Worm (Caenorhabditis elegans): ENCODE data around the gene rfip-1.

Gene rfip-1

ce11 chrII:5918149-5918697 is 33.9 kb downstream of the rfip-1 start, which contains the start of gene ptp-2 (continued):
- TF ChIP-seq dpl-1 (GFP tag; optimal IDR thresholded peaks at IDR 0.05) (peak; percentile 16 to 62 (median 41)), fkh-8 (tag; optimal IDR thresholded peaks at IDR 0.05) (no peak), sptf-1 (tag; optimal IDR thresholded peaks at IDR 0.05) (no peak), lin-13 (GFP tag; optimal IDR thresholded peaks at IDR 0.05) (no peak), nhr-11 (tag; optimal IDR thresholded peaks at IDR 0.05) (no peak), C04F5.9 (tag; optimal IDR thresholded peaks at IDR 0.05) (no peak), nhr-20 (tag; optimal IDR thresholded peaks at IDR 0.05) (peak; percentile 61), dsc-1 (tag; optimal IDR thresholded peaks at IDR 0.05) (no peak), egl-13 (tag; optimal IDR thresholded peaks at IDR 0.05) (peak; percentile 12), skn-1 (tag; optimal IDR thresholded peaks at IDR 0.05) (peak; percentile 31), zip-4 (GFP tag; optimal IDR thresholded peaks at IDR 0.05) (no peak), nhr-84 (tag; optimal IDR thresholded peaks at IDR 0.05) (no peak), xbp-1 (tag; optimal IDR thresholded peaks at IDR 0.05) (peak; percentile 22), snpc-4 (tag; optimal IDR thresholded peaks at IDR 0.05) (no peak), egl-27 (tag; optimal IDR thresholded peaks at IDR 0.05) (no peak), ceh-82 (tag; optimal IDR thresholded peaks at IDR 0.05) (peak in 1 of 3 experiments; percentile 24)

ce11 chrII:5921620-5922019 is 37.3 kb downstream of the rfip-1 start, which contains the start of gene vrk-1:
vrk-1 (plus strand) TSS chrII:5921967.
- TF ChIP-seq efl-1 (optimal IDR thresholded peaks at IDR 0.05) (peak in 1 of 2 experiments; percentile 9), efl-1 (GFP tag; optimal IDR thresholded peaks at IDR 0.05 in 1 of 2) (peak; percentile 17 to 91), aly-2 (tag; optimal IDR thresholded peaks at IDR 0.05) (no peak), lin-35 (GFP tag; optimal IDR thresholded peaks at IDR 0.05) (peak in 1 of 2 experiments; percentile 28), pqm-1 (tag; optimal IDR thresholded peaks at IDR 0.05) (no peak), mdl-1 (tag; optimal IDR thresholded peaks at IDR 0.05) (no peak), fkh-10 (GFP tag; optimal IDR thresholded peaks at IDR 0.05) (no peak), dpl-1 (GFP tag; optimal IDR thresholded peaks at IDR 0.05) (peak in 1 of 3 experiments; percentile 49), blmp-1 (tag; optimal IDR thresholded peaks at IDR 0.05) (peak; percentile 86), ceh-8 (GFP tag; optimal IDR thresholded peaks at IDR 0.05) (no peak), fkh-8 (tag; optimal IDR thresholded peaks at IDR 0.05) (no peak), lir-3 (tag; optimal IDR thresholded peaks at IDR 0.05; ENCODE audit: poor library complexity) (no peak), mep-1 (tag; optimal IDR thresholded peaks at IDR 0.05) (no peak)

ce11 chrII:5928502-5928901 is 44.1 kb downstream of the rfip-1 start, which contains the start of gene egl-44:
egl-44 (plus strand) TSS chrII:5928802.
- TF ChIP-seq lin-35 (GFP tag; optimal IDR thresholded peaks at IDR 0.05) (no peak), ceh-63 (GFP tag; optimal IDR thresholded peaks at IDR 0.05) (no peak), sup-37 (GFP tag; optimal IDR thresholded peaks at IDR 0.05) (no peak), sox-4 (tag; optimal IDR thresholded peaks at IDR 0.05) (no peak), elt-2 (tag; optimal IDR thresholded peaks at IDR 0.05) (no peak), fkh-4 (tag; optimal IDR thresholded peaks at IDR 0.05; ENCODE audit: borderline replicate concordance) (no peak), ceh-88 (GFP tag; IDR thresholded peaks at IDR 0.05) (no peak), tlp-1 (tag; optimal IDR thresholded peaks at IDR 0.05) (no peak), snpc-4 (tag; optimal IDR thresholded peaks at IDR 0.05) (no peak), lin-15B (tag; optimal IDR thresholded peaks at IDR 0.05) (no peak), swsn-7 (tag; optimal IDR thresholded peaks at IDR 0.05) (no peak), lsy-2 (tag; optimal IDR thresholded peaks at IDR 0.05) (no peak), nhr-47 (tag; optimal IDR thresholded peaks at IDR 0.05) (no peak), nhr-71 (tag; optimal IDR thresholded peaks at IDR 0.05) (no peak), unc-30 (tag; optimal IDR thresholded peaks at IDR 0.05) (no peak), lin-13 (GFP tag; optimal IDR thresholded peaks at IDR 0.05) (no peak)
